Fruit fly (Drosophila melanogaster): Measurements from ENCODE around the gene CG4558.

Gene CG4558

dm6 chrX:6863289-6863938 is 13.8 kb downstream of the CG4558 start, which contains the start of gene CG43736 (continued):
- peak; percentile 70 for TF ChIP-seq dimm (GFP tag; IDR thresholded peaks at IDR 0.05)
- TF ChIP-seq CG10147 (GFP tag; optimal IDR thresholded peaks at IDR 0.05): peak; percentile 98
- peak; percentile 63 for TF ChIP-seq Sry-β (GFP tag; optimal IDR thresholded peaks at IDR 0.05)
- peak; percentile 98 for TF ChIP-seq CG8924 (tag; optimal IDR thresholded peaks at IDR 0.05)
- TF ChIP-seq Tbp (GFP tag; optimal IDR thresholded peaks at IDR 0.05): no peak
- TF ChIP-seq Mrtf (GFP tag; IDR thresholded peaks at IDR 0.05): peak; percentile 87
- peak; percentile 90 for TF ChIP-seq danr (GFP tag; IDR thresholded peaks at IDR 0.05)
- no peak for TF ChIP-seq hb (GFP tag; IDR thresholded peaks at IDR 0.05; ENCODE audit: partially characterized antibody)
- TF ChIP-seq Myb (GFP tag; optimal IDR thresholded peaks at IDR 0.05): peak; percentile 78
- peak; percentile 70 for TF ChIP-seq CG43689 (GFP tag; IDR thresholded peaks at IDR 0.05)
- peak; percentile 79 for TF ChIP-seq exex (tag; optimal IDR thresholded peaks at IDR 0.05)
- TF ChIP-seq Dll (GFP tag; IDR thresholded peaks at IDR 0.05; ENCODE audit: partially characterized antibody): no peak
- peak; percentile 6 for TF ChIP-seq Dp (GFP tag; optimal IDR thresholded peaks at IDR 0.05)
- no peak for TF ChIP-seq tna (GFP tag; IDR thresholded peaks at IDR 0.05; ENCODE audit: partially characterized antibody)
- TF ChIP-seq sens (GFP tag): peak; percentile 99
- peak; percentile 89 for TF ChIP-seq CG6683 (GFP tag; optimal IDR thresholded peaks at IDR 0.05)
- peak; percentile 88 for TF ChIP-seq CG4707 (GFP tag; optimal IDR thresholded peaks at IDR 0.05)
- peak; percentile 61 for TF ChIP-seq CG3163 (GFP tag; optimal IDR thresholded peaks at IDR 0.05)
- TF ChIP-seq hth (optimal IDR thresholded peaks at IDR 0.05): no peak
- peak; percentile 83 for TF ChIP-seq CG17912 (GFP tag; optimal IDR thresholded peaks at IDR 0.05)
- peak; percentile 85 for TF ChIP-seq CG10431 (GFP tag; optimal IDR thresholded peaks at IDR 0.05)
- TF ChIP-seq lilli (GFP tag; optimal IDR thresholded peaks at IDR 0.05): peak; percentile 92
- peak; percentile 65 for TF ChIP-seq CG1024 (GFP tag; IDR thresholded peaks at IDR 0.05)
- no peak for TF ChIP-seq CG16813 (GFP tag; IDR thresholded peaks at IDR 0.05; ENCODE audit: partially characterized antibody)
- TF ChIP-seq CG8281 (tag; optimal IDR thresholded peaks at IDR 0.05): peak; percentile 90
- TF ChIP-seq caup (GFP tag; optimal IDR thresholded peaks at IDR 0.05; ENCODE audit: severe bottlenecking): peak; percentile 93
- TF ChIP-seq gem (tag; optimal IDR thresholded peaks at IDR 0.05): peak; percentile 98
- TF ChIP-seq CG6254 (GFP tag; optimal IDR thresholded peaks at IDR 0.05): peak; percentile 82
- peak; percentile 89 for TF ChIP-seq fu2 (GFP tag; optimal IDR thresholded peaks at IDR 0.05)
- peak; percentile 86 for TF ChIP-seq CG11093 (GFP tag; IDR thresholded peaks at IDR 0.05)
- TF ChIP-seq CG4404 (GFP tag; IDR thresholded peaks at IDR 0.05): peak; percentile 72; the same call in 1 of the 2 replicates
- peak; percentile 77 for TF ChIP-seq E2f1 (GFP tag; IDR thresholded peaks at IDR 0.05)
- TF ChIP-seq fru (optimal IDR thresholded peaks at IDR 0.05): no peak
- peak; percentile 94 for TF ChIP-seq ATbp (GFP tag; optimal IDR thresholded peaks at IDR 0.05)
- peak; percentile 87 for TF ChIP-seq CG8359 (GFP tag; optimal IDR thresholded peaks at IDR 0.05; ENCODE audit: borderline replicate concordance)
- peak; percentile 77; the same call in 2 of the 3 replicates for TF ChIP-seq CG6175 (GFP tag; IDR thresholded peaks at IDR 0.05)
- TF ChIP-seq CG10366 (GFP tag; IDR thresholded peaks at IDR 0.05): peak; percentile 81
- TF ChIP-seq CG2678 (tag; optimal IDR thresholded peaks at IDR 0.05): peak; percentile 99
- no peak for TF ChIP-seq Bgb (GFP tag; IDR thresholded peaks at IDR 0.05; ENCODE audit: partially characterized antibody)
- TF ChIP-seq stwl (tag; optimal IDR thresholded peaks at IDR 0.05): peak; percentile 26
- TF ChIP-seq CG2712 (tag; optimal IDR thresholded peaks at IDR 0.05): peak; percentile 98
- TF ChIP-seq klu (GFP tag; IDR thresholded peaks at IDR 0.05): peak; percentile 85
- TF ChIP-seq CG30431 (GFP tag; optimal IDR thresholded peaks at IDR 0.05): peak; percentile 90
- TF ChIP-seq en (GFP tag; optimal IDR thresholded peaks at IDR 0.05): peak; percentile 83
- peak; percentile 85 for TF ChIP-seq CG11398 (GFP tag; optimal IDR thresholded peaks at IDR 0.05)
- TF ChIP-seq usp (GFP tag; optimal IDR thresholded peaks at IDR 0.05): no peak
- TF ChIP-seq HmgD (GFP tag; optimal IDR thresholded peaks at IDR 0.05): peak; percentile 45
- TF ChIP-seq nerfin-2 (GFP tag; IDR thresholded peaks at IDR 0.05; ENCODE audit: partially characterized antibody): no peak
- peak; percentile 86 for TF ChIP-seq CG7372 (GFP tag; IDR thresholded peaks at IDR 0.05)
- TF ChIP-seq Gsc (GFP tag; IDR thresholded peaks at IDR 0.05): no peak; the same call in 1 of the 2 replicates

All from whole organism, embryonic.